Worm (Caenorhabditis elegans) whole organism, L4 larva: ENCODE measurements around the gene B0024.15.

ENCODE experiments used
- D1046.2 ChIP-seq: fragments of 200-800 bp; sonication (Bioruptor generic); IDR thresholded peaks from 2 replicates; pipeline ENCODE4 v1.3.6; 2022; ENCODE audit warnings: missing genetic modification characterization, missing compliant biosample characterization
- T20F7.1 ChIP-seq: fragments of 200-800 bp; sonication (Bioruptor generic); optimal IDR thresholded peaks from 2 replicates; lab custom pipeline; 2018; ENCODE audit warnings: mild to moderate bottlenecking, missing genetic modification characterization, missing compliant biosample characterization
- Y48G9A.11 ChIP-seq: fragments of 200-800 bp; sonication (Bioruptor generic); IDR thresholded peaks from 2 replicates; pipeline ENCODE4 v1.3.6; 2022; ENCODE audit warnings: missing genetic modification reagents, missing genetic modification characterization, missing compliant biosample characterization
- arid-1 ChIP-seq: fragments of 200-800 bp; sonication (Bioruptor generic); conservative IDR thresholded peaks from 2 replicates; pipeline ENCODE4 v1.3.6; 2022; ENCODE audit warnings: missing genetic modification reagents, missing genetic modification characterization, missing compliant biosample characterization
- ceh-28 ChIP-seq: fragments of 150-350 bp; optimal IDR thresholded peaks from 2 replicates; lab custom pipeline; 2014; ENCODE audit warnings: missing biosample characterization, missing genetic modification reagents, missing genetic modification characterization
- ctbp-1 ChIP-seq: fragments of 200-800 bp; sonication (Bioruptor generic); IDR thresholded peaks from 2 replicates; pipeline ENCODE4 v1.3.6; 2022; ENCODE audit warnings: missing genetic modification reagents, missing genetic modification characterization, missing compliant biosample characterization
- daf-12 ChIP-seq: fragments of 150-350 bp; optimal IDR thresholded peaks from 2 replicates; lab custom pipeline; 2014; ENCODE audit warnings: missing biosample characterization, missing genetic modification reagents, missing genetic modification characterization
- dmd-9 ChIP-seq: fragments of 200-800 bp; sonication (Bioruptor generic); IDR thresholded peaks from 2 replicates; pipeline ENCODE4 v1.3.6; 2022; ENCODE audit warnings: missing genetic modification reagents, missing genetic modification characterization, missing compliant biosample characterization
- dpl-1 ChIP-seq: fragments of 150-350 bp; optimal IDR thresholded peaks from 2 replicates; lab custom pipeline; 2014; ENCODE audit warnings: missing biosample characterization, missing genetic modification reagents, missing genetic modification characterization
- egl-43 ChIP-seq: fragments of 200-800 bp; sonication (Bioruptor generic); IDR thresholded peaks from 2 replicates; pipeline ENCODE4 v1.3.6; 2022; ENCODE audit warnings: missing genetic modification reagents, missing genetic modification characterization, missing compliant biosample characterization
- fkh-10 ChIP-seq: fragments of 150-350 bp; optimal IDR thresholded peaks from 2 replicates; lab custom pipeline; 2014; ENCODE audit warnings: missing biosample characterization, missing genetic modification reagents, missing genetic modification characterization
- fos-1 ChIP-seq: fragments of 150-350 bp; optimal IDR thresholded peaks from 2 replicates; lab custom pipeline; 2014; ENCODE audit warnings: missing biosample characterization, missing genetic modification characterization
- hif-1 ChIP-seq, 2 experiments: sonication (generic microtip); optimal IDR thresholded peaks; 2 replicates each; lab custom pipeline; 2016 to 2017; ENCODE audit warnings: missing compliant biosample characterization in 2 of 2, missing genetic modification characterization in 2 of 2, missing genetic modification reagents in 2 of 2, missing genotype in 2 of 2, mild to moderate bottlenecking in 1 of 2
- hlh-11 ChIP-seq: fragments of 200-800 bp; sonication (Bioruptor generic); optimal IDR thresholded peaks from 2 replicates; lab custom pipeline; 2018; ENCODE audit warnings: mild to moderate bottlenecking, missing genetic modification characterization, missing compliant biosample characterization
- lir-3 ChIP-seq: sonication (generic microtip); optimal IDR thresholded peaks from 2 replicates; lab custom pipeline; 2016; ENCODE audit warnings: mild to moderate bottlenecking, missing genetic modification characterization, missing compliant biosample characterization
- madf-5 ChIP-seq, 2 experiments: fragments of 200-800 bp; sonication (Bioruptor generic); IDR thresholded peaks; 2 replicates each; pipeline ENCODE4 v1.3.6; 2022; ENCODE audit warnings: missing compliant biosample characterization in 2 of 2, missing genetic modification characterization in 2 of 2
- mxl-2 ChIP-seq: fragments of 200-800 bp; sonication (Bioruptor generic); conservative IDR thresholded peaks from 2 replicates; pipeline ENCODE4 v1.3.6; 2022; ENCODE audit warnings: missing genetic modification reagents, missing genetic modification characterization, missing compliant biosample characterization
- nhr-6 ChIP-seq: fragments of 150-350 bp; optimal IDR thresholded peaks from 2 replicates; lab custom pipeline; 2014; ENCODE audit warnings: missing biosample characterization, missing genetic modification characterization
- rbr-2 ChIP-seq: sonication (generic microtip); optimal IDR thresholded peaks from 2 replicates; lab custom pipeline; 2016; ENCODE audit warnings: missing genotype, missing genetic modification characterization, missing compliant biosample characterization
- set-16 ChIP-seq: fragments of 200-800 bp; sonication (Bioruptor generic); IDR thresholded peaks from 2 replicates; pipeline ENCODE4 v1.3.6; 2022; ENCODE audit warnings: missing genetic modification reagents, missing genetic modification characterization, missing compliant biosample characterization
- snpc-4 ChIP-seq: fragments of 150-350 bp; optimal IDR thresholded peaks from 2 replicates; lab custom pipeline; 2014; ENCODE audit warnings: missing biosample characterization, missing genetic modification characterization
- spr-3 ChIP-seq: fragments of 200-800 bp; sonication (Bioruptor generic); optimal IDR thresholded peaks from 2 replicates; lab custom pipeline; 2018; ENCODE audit warnings: mild to moderate bottlenecking, missing genetic modification characterization, missing compliant biosample characterization
- tra-1 ChIP-seq: fragments of 200-800 bp; sonication (Bioruptor generic); IDR thresholded peaks from 2 replicates; pipeline ENCODE4 v1.3.6; 2022; ENCODE audit warnings: missing genetic modification reagents, missing genetic modification characterization, missing compliant biosample characterization
- unc-130 ChIP-seq: sonication (generic microtip); optimal IDR thresholded peaks from 2 replicates; lab custom pipeline; 2016; ENCODE audit warnings: missing genetic modification reagents, missing genetic modification characterization, missing compliant biosample characterization
- ztf-11 ChIP-seq: fragments of 150-350 bp; optimal IDR thresholded peaks from 2 replicates; lab custom pipeline; 2014; ENCODE audit warnings: missing biosample characterization, missing genetic modification characterization

B0024.15 gene

DNA sequence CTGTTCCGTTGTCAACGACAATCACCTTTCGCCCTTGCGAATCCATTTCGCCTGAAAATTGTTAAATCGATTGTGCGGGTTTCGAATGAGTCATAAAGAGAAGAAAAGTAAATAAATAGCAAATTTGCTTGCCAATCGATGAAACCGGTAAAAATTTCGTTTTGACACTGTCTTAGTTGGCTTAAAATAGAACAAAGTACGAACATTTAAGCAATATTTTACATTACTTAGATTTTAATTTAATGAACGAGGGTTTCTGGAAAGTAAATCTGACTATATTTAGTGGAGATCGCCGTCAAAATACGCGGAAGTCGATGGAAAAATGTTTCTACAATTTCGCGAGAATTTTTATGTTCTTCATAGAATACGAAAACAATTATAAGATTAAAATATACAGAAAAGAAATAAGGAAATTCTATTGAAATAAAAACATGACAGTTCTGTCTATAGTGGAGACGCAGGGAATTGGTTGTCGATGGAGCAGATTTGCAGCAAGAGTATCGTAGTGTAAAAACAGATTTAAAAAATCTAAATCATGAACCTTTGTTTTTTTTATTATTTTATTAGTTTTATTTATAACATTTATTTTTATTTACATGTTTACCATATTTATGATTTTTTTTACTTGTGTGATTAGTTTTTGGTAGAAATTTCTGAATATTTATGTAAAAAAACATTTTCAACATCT is 48.6 kb downstream of the B0024.15 start, which contains the start of gene arx-2 (continued):
- TF ChIP-seq ctbp-1 (GFP tag; lab: Robert Waterston, UW) (no peak), hif-1 (tag; optimal IDR thresholded peaks at IDR 0.05; lab: Kevin White, UChicago) (no peak), snpc-4 (tag; lab: Kevin White, UChicago) (no peak), mxl-2 (GFP tag; lab: Robert Waterston, UW) (no peak), T20F7.1 (peak; percentile 27), fos-1 (tag; lab: Kevin White, UChicago) (no peak), dpl-1 (GFP tag; lab: Kevin White, UChicago) (peak; percentile 49), daf-12 (no peak)

DNA sequence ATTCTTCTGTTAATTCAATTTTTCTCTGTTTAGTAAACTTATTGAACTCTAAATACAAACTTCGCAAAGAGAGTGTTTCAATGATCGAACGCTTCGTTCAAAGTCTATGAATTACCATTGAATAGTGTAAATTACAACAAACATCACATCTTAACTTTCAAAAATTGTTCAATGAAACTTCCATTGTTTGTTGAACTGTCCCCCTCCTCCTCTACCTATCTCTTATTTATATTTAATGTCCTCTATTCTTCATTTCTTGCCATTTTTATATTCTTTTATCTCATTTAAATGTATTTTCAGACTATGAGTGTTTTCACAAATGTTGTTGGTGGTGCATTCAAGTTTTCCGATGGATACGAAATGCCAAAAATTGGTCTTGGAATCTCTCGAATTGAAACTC is 49.4 kb downstream of the B0024.15 start, which contains the start of gene K07C5.2:
K07C5.2 (plus strand) TSS at position 301 of the 400 bp plus-strand sequence.
- TF ChIP-seq tra-1 (GFP tag; lab: Robert Waterston, UW) (no peak), hlh-11 (tag; lab: Kevin White, UChicago) (no peak), lir-3 (tag; lab: Kevin White, UChicago) (no peak), egl-43 (no peak), D1046.2 (GFP tag; lab: Robert Waterston, UW) (no peak), arid-1 (GFP tag; lab: Robert Waterston, UW) (no peak), set-16 (GFP tag; lab: Robert Waterston, UW) (no peak), Y48G9A.11 (GFP tag; lab: Robert Waterston, UW) (no peak), ztf-11 (tag; lab: Kevin White, UChicago) (no peak), ceh-28 (tag; lab: Kevin White, UChicago) (no peak), unc-130 (no peak), spr-3 (GFP tag; lab: Kevin White, UChicago) (no peak), madf-5 (GFP tag; IDR thresholded peaks at IDR 0.05; lab: Robert Waterston, UW) (no peak), nhr-6 (tag; lab: Kevin White, UChicago) (no peak), dmd-9 (GFP tag; lab: Robert Waterston, UW) (no peak), rbr-2 (tag; lab: Kevin White, UChicago) (no peak), daf-12 (no peak), fkh-10 (GFP tag; lab: Kevin White, UChicago) (no peak)
- TF ChIP-seq, all 104 proteins: peak for 0
